Fruit fly (Drosophila melanogaster) whole organism, embryonic: ENCODE measurements around the gene Mipp2.
A peak's percentile ranks its signal among the peaks of the same experiment; 100 is the strongest.

Source experiments
- Atf6 ChIP-seq: fragments of 200-800 bp; sonication (Bioruptor generic); IDR thresholded peaks from 2 replicates; pipeline ENCODE4 v1.3.6; 2022; ENCODE audit warnings: missing biosample characterization, missing genetic modification characterization
- Blimp-1 ChIP-seq: fragments of 200-800 bp; sonication (Bioruptor generic); optimal IDR thresholded peaks from 3 replicates; lab custom pipeline; 2018; ENCODE audit warnings: missing biosample characterization, missing genetic modification characterization, mild to moderate bottlenecking, moderate library complexity, missing genetic modification reagents
- CG11696 ChIP-seq: fragments of 200-800 bp; sonication (Bioruptor generic); IDR thresholded peaks from 2 replicates; pipeline ENCODE4 v1.3.6; 2022; ENCODE audit warnings: missing biosample characterization, missing genetic modification characterization
- CG12391 ChIP-seq: fragments of 200-800 bp; sonication (Bioruptor generic); optimal IDR thresholded peaks from 3 replicates; lab custom pipeline; 2018; ENCODE audit warnings: missing biosample characterization, mild to moderate bottlenecking, missing genetic modification characterization, moderate library complexity
- CG13424 ChIP-seq: fragments of 200-800 bp; sonication (Bioruptor generic); optimal IDR thresholded peaks from 2 replicates; lab custom pipeline; 2019; ENCODE audit warnings: missing biosample characterization, mild to moderate bottlenecking, missing genetic modification characterization, moderate library complexity
- CG13894 ChIP-seq: fragments of 200-800 bp; sonication (Bioruptor generic); optimal IDR thresholded peaks from 3 replicates; lab custom pipeline; 2018; ENCODE audit warnings: missing biosample characterization, mild to moderate bottlenecking, missing genetic modification characterization, moderate library complexity
- CG15011 ChIP-seq: fragments of 200-800 bp; sonication (Bioruptor generic); optimal IDR thresholded peaks from 3 replicates; lab custom pipeline; 2018; ENCODE audit warnings: missing biosample characterization, mild to moderate bottlenecking, missing genetic modification characterization
- CG15073 ChIP-seq: fragments of 200-800 bp; sonication (Bioruptor generic); optimal IDR thresholded peaks from 2 replicates; lab custom pipeline; 2016; ENCODE audit warnings: missing biosample characterization, missing genetic modification characterization
- CG1602 ChIP-seq: fragments of 200-800 bp; sonication (Bioruptor generic); optimal IDR thresholded peaks from 3 replicates; lab custom pipeline; 2016; ENCODE audit warnings: missing biosample characterization, missing genetic modification characterization
- CG17385 ChIP-seq: fragments of 200-800 bp; sonication (Bioruptor generic); optimal IDR thresholded peaks from 3 replicates; lab custom pipeline; 2018; ENCODE audit warnings: missing biosample characterization, mild to moderate bottlenecking, missing genetic modification characterization
- CG2889 ChIP-seq: fragments of 200-800 bp; sonication (Bioruptor generic); IDR thresholded peaks from 3 replicates; pipeline ENCODE4 v1.3.6; 2022; ENCODE audit warnings: missing biosample characterization, missing genetic modification characterization
- CG4820 ChIP-seq: fragments of 200-800 bp; sonication (Bioruptor generic); optimal IDR thresholded peaks from 3 replicates; lab custom pipeline; 2016; ENCODE audit warnings: missing biosample characterization, missing genetic modification characterization
- CG6175 ChIP-seq: fragments of 200-800 bp; sonication (Bioruptor generic); IDR thresholded peaks from 3 replicates; pipeline ENCODE4 v1.3.6; 2022; ENCODE audit warnings: missing biosample characterization, missing genetic modification characterization
- CG6765 ChIP-seq: fragments of 200-800 bp; sonication (Bioruptor generic); optimal IDR thresholded peaks from 3 replicates; lab custom pipeline; 2017; ENCODE audit warnings: missing biosample characterization, mild to moderate bottlenecking, missing genetic modification characterization
- CG7357 ChIP-seq: fragments of 200-800 bp; sonication (Bioruptor generic); IDR thresholded peaks from 3 replicates; pipeline ENCODE4 v1.3.6; 2022; ENCODE audit warnings: missing biosample characterization, missing genetic modification characterization
- CG7745 ChIP-seq: fragments of 200-800 bp; sonication (Bioruptor generic); optimal IDR thresholded peaks from 2 replicates; lab custom pipeline; 2018; ENCODE audit warnings: missing biosample characterization, mild to moderate bottlenecking, missing genetic modification characterization, moderate library complexity
- CG7839 ChIP-seq: fragments of 200-800 bp; sonication (Bioruptor generic); optimal IDR thresholded peaks from 3 replicates; lab custom pipeline; 2018; ENCODE audit warnings: missing biosample characterization, mild to moderate bottlenecking, missing genetic modification characterization, moderate library complexity
- Dip2 ChIP-seq: fragments of 200-800 bp; sonication (Bioruptor generic); IDR thresholded peaks from 2 replicates; pipeline ENCODE4 v1.3.6; 2022; ENCODE audit warnings: missing biosample characterization, missing genetic modification characterization
- Hr51 ChIP-seq, 2 experiments: fragments of 200-800 bp; sonication (Bioruptor generic); optimal IDR thresholded peaks; 2 replicates in 1 of 2; 3 replicates in 1 of 2; lab custom pipeline; 2016 to 2018; ENCODE audit warnings: missing biosample characterization in 2 of 2, missing genetic modification characterization in 2 of 2, mild to moderate bottlenecking in 1 of 2, moderate library complexity in 1 of 2
- Lhr ChIP-seq: fragments of 200-800 bp; sonication (Bioruptor generic); optimal IDR thresholded peaks from 3 replicates; lab custom pipeline; 2017; ENCODE audit warnings: mild to moderate bottlenecking, missing biosample characterization, missing genetic modification reagents, missing genetic modification characterization
- MESR4 ChIP-seq: fragments of 200-800 bp; sonication (Bioruptor generic); optimal IDR thresholded peaks from 2 replicates; lab custom pipeline; 2018; ENCODE audit warnings: missing biosample characterization, mild to moderate bottlenecking, missing genetic modification characterization, moderate library complexity
- Med ChIP-seq: fragments of 200-800 bp; sonication (Bioruptor generic); peaks from one replicate; lab custom pipeline; 2016; ENCODE audit warnings: missing biosample characterization, missing genetic modification characterization, mild to moderate bottlenecking, inconsistent platforms, moderate library complexity
- Meics ChIP-seq: fragments of 200-800 bp; sonication (Bioruptor generic); optimal IDR thresholded peaks from 2 replicates; lab custom pipeline; 2017; ENCODE audit warnings: missing biosample characterization, mild to moderate bottlenecking, missing genetic modification characterization
- Oaz ChIP-seq: fragments of 200-800 bp; sonication (Bioruptor generic); IDR thresholded peaks from 2 replicates; pipeline ENCODE4 v1.3.6; 2022; ENCODE audit warnings: missing biosample characterization, missing genetic modification characterization
- Oli ChIP-seq: fragments of 200-800 bp; sonication (Bioruptor generic); optimal IDR thresholded peaks from 2 replicates; lab custom pipeline; 2018; ENCODE audit warnings: missing biosample characterization, mild to moderate bottlenecking, missing genetic modification characterization, moderate library complexity
- Pdp1 ChIP-seq, 2 experiments: fragments of 200-800 bp; sonication (Bioruptor generic); optimal IDR thresholded peaks; 3 replicates each; lab custom pipeline; 2016; ENCODE audit warnings: missing biosample characterization in 2 of 2, missing genetic modification characterization in 2 of 2, mild to moderate bottlenecking in 1 of 2, moderate library complexity in 1 of 2
- Poxn ChIP-seq: fragments of 200-800 bp; sonication (Bioruptor generic); IDR thresholded peaks from 2 replicates; pipeline ENCODE4 v1.3.6; 2022; ENCODE audit warnings: missing biosample characterization, missing genetic modification characterization
- Rfx ChIP-seq: fragments of 200-800 bp; sonication (Bioruptor generic); IDR thresholded peaks from 2 replicates; pipeline ENCODE4 v1.3.6; 2022; ENCODE audit warnings: missing biosample characterization, missing genetic modification characterization
- Sry-δ ChIP-seq: fragments of 200-800 bp; sonication (Bioruptor generic); optimal IDR thresholded peaks from 2 replicates; lab custom pipeline; 2016; ENCODE audit warnings: missing biosample characterization, missing genetic modification characterization
- Vsx1 ChIP-seq: fragments of 200-800 bp; sonication (Bioruptor generic); optimal IDR thresholded peaks from 2 replicates; lab custom pipeline; 2017; ENCODE audit warnings: missing biosample characterization, mild to moderate bottlenecking, missing genetic modification characterization, missing genetic modification reagents
- ap ChIP-seq: fragments of 200-800 bp; sonication (Bioruptor generic); IDR thresholded peaks from 2 replicates; pipeline ENCODE4 v1.3.6; 2022; ENCODE audit warnings: missing biosample characterization, missing genetic modification characterization
- ase ChIP-seq: fragments of 200-800 bp; sonication (Bioruptor generic); IDR thresholded peaks from 3 replicates; pipeline ENCODE4 v1.3.6; 2022; ENCODE audit warnings: missing biosample characterization, missing genetic modification characterization
- chn ChIP-seq: fragments of 200-800 bp; sonication (Bioruptor generic); optimal IDR thresholded peaks from 2 replicates; lab custom pipeline; 2016; ENCODE audit warnings: missing biosample characterization, missing genetic modification characterization
- da ChIP-seq: fragments of 200-800 bp; sonication (Bioruptor generic); optimal IDR thresholded peaks from 2 replicates; lab custom pipeline; 2016; ENCODE audit warnings: missing biosample characterization, missing genetic modification characterization
- dmrt99B ChIP-seq: fragments of 200-800 bp; sonication (Bioruptor generic); optimal IDR thresholded peaks from 2 replicates; lab custom pipeline; 2018; ENCODE audit warnings: missing biosample characterization, mild to moderate bottlenecking, missing genetic modification characterization, moderate library complexity
- eve ChIP-seq, 2 experiments: fragments of >200 bp; optimal IDR thresholded peaks; 2 replicates each; lab custom pipeline; 2017; ENCODE audit warnings: missing biosample characterization in 2 of 2, missing genetic modification characterization in 2 of 2
- fu2 ChIP-seq: fragments of 200-800 bp; sonication (Bioruptor generic); optimal IDR thresholded peaks from 2 replicates; lab custom pipeline; 2016; ENCODE audit warnings: missing biosample characterization, missing genetic modification characterization
- ken ChIP-seq: fragments of 200-800 bp; sonication (Bioruptor generic); IDR thresholded peaks from 3 replicates; pipeline ENCODE4 v1.3.6; 2022; ENCODE audit warnings: missing biosample characterization, missing genetic modification characterization
- lab ChIP-seq: fragments of 200-800 bp; sonication (Bioruptor generic); optimal IDR thresholded peaks from 3 replicates; lab custom pipeline; 2017; ENCODE audit warnings: missing biosample characterization, missing genetic modification characterization, mild to moderate bottlenecking, moderate library complexity, missing genetic modification reagents
- onecut ChIP-seq: fragments of 200-800 bp; sonication (Bioruptor generic); IDR thresholded peaks from 2 replicates; pipeline ENCODE4 v1.3.6; 2022; ENCODE audit warnings: missing biosample characterization, missing genetic modification characterization
- pita ChIP-seq: fragments of 200-800 bp; sonication (Bioruptor generic); optimal IDR thresholded peaks from 2 replicates; lab custom pipeline; 2017; ENCODE audit warnings: missing biosample characterization, mild to moderate bottlenecking, missing genetic modification characterization
- psq ChIP-seq: fragments of 200-800 bp; sonication (Bioruptor generic); optimal IDR thresholded peaks from 2 replicates; lab custom pipeline; 2017; ENCODE audit warnings: missing biosample characterization, missing genetic modification characterization
- sens ChIP-seq: fragments of 200-800 bp; sonication (Bioruptor generic); peaks from one replicate; lab custom pipeline; 2016; ENCODE audit warnings: missing biosample characterization, missing genetic modification characterization
- shn ChIP-seq: fragments of 200-800 bp; sonication (Bioruptor generic); optimal IDR thresholded peaks from 3 replicates; lab custom pipeline; 2016; ENCODE audit warnings: missing biosample characterization, missing genetic modification characterization
- sna ChIP-seq: fragments of 200-800 bp; sonication (Bioruptor generic); IDR thresholded peaks from 2 replicates; pipeline ENCODE4 v1.3.6; 2022; ENCODE audit warnings: missing biosample characterization, missing genetic modification characterization; ENCODE audit not compliant: partially characterized antibody
- sr ChIP-seq: fragments of 200-800 bp; sonication (Bioruptor generic); IDR thresholded peaks from 3 replicates; pipeline ENCODE4 v1.3.6; 2022; ENCODE audit warnings: missing biosample characterization, missing genetic modification characterization
- trh ChIP-seq: fragments of 200-800 bp; sonication (Bioruptor generic); optimal IDR thresholded peaks from 2 replicates; lab custom pipeline; 2016; ENCODE audit warnings: missing biosample characterization, missing genetic modification characterization
- unc-4 ChIP-seq: fragments of 200-800 bp; sonication (Bioruptor generic); IDR thresholded peaks from 2 replicates; pipeline ENCODE4 v1.3.6; 2022; ENCODE audit warnings: missing biosample characterization, missing genetic modification characterization; ENCODE audit not compliant: partially characterized antibody
- usp ChIP-seq: fragments of >200 bp; optimal IDR thresholded peaks from 2 replicates; lab custom pipeline; 2017; ENCODE audit warnings: missing biosample characterization, missing genetic modification characterization

Mipp2 gene

DNA sequence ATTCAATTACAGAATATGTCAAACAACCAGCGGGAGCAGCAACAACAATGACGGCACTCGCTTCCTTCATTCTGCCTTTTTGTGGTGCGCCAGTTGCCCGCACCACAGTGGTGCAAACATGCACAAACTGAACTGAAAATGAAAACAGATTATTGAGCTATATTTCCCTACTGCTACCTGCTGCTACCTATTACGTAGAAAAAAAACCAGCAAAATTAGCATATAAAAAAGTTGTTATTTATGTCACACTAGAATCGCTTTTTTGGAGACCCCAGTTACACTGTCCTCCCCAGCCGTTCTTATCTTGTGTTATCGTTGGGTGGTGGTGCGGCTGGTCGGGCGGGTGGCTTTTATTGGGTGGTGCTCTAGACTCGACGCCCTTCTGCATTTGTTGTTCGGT lies 6.3 kb upstream of the Mipp2 start (continued):
- no peak for TF ChIP-seq MESR4 (GFP tag; lab: Kevin White, UChicago)
- TF ChIP-seq chn (GFP tag; lab: Kevin White, UChicago) = peak; percentile 67
- TF ChIP-seq Oli = peak; percentile 82
- no peak for TF ChIP-seq eve (GFP tag; optimal IDR thresholded peaks at IDR 0.05; lab: Kevin White, UChicago)
- peak; percentile 79 for TF ChIP-seq Oaz
- TF ChIP-seq CG4820 (GFP tag; lab: Kevin White, UChicago) = peak; percentile 78
- TF ChIP-seq Atf6 (GFP tag; lab: Robert Waterston, UW) = peak; percentile 86
- peak; percentile 72; the same call in 2 of the 3 replicates for TF ChIP-seq CG6175 (GFP tag; lab: Robert Waterston, UW)
- peak; percentile 41 for TF ChIP-seq psq (GFP tag; lab: Kevin White, UChicago)
- TF ChIP-seq Sry-δ (GFP tag; lab: Kevin White, UChicago) = peak; percentile 37
- TF ChIP-seq shn (GFP tag; lab: Kevin White, UChicago) = peak; percentile 70
- peak; percentile 87 for TF ChIP-seq CG2889 (GFP tag; lab: Robert Waterston, UW)
- TF ChIP-seq usp (GFP tag; lab: Kevin White, UChicago) = no peak
- peak; percentile 25 for TF ChIP-seq CG15073 (GFP tag; lab: Kevin White, UChicago)
- TF ChIP-seq Dip2 (GFP tag; lab: Robert Waterston, UW) = no peak
- TF ChIP-seq CG1602 = peak; percentile 77
- TF ChIP-seq Vsx1 (GFP tag; lab: Kevin White, UChicago) = peak; percentile 37
- TF ChIP-seq unc-4 = no peak
- TF ChIP-seq lab (GFP tag; lab: Kevin White, UChicago) = peak; percentile 92
- TF ChIP-seq sna = no peak
- TF ChIP-seq CG7745 (tag; lab: Kevin White, UChicago) = no peak
- peak; percentile 55 for TF ChIP-seq CG15011 (GFP tag; lab: Kevin White, UChicago)
- TF ChIP-seq Poxn (GFP tag; lab: Robert Waterston, UW) = peak; percentile 56; the same call in 1 of the 2 replicates
- peak; percentile 26 for TF ChIP-seq Lhr
- TF ChIP-seq sr = peak; percentile 76; the same call in 2 of the 3 replicates
- TF ChIP-seq CG11696 = peak; percentile 84
- peak; percentile 3 for TF ChIP-seq CG6765 (GFP tag; lab: Kevin White, UChicago)
- TF ChIP-seq CG17385 (GFP tag; lab: Kevin White, UChicago) = peak; percentile 72

DNA sequence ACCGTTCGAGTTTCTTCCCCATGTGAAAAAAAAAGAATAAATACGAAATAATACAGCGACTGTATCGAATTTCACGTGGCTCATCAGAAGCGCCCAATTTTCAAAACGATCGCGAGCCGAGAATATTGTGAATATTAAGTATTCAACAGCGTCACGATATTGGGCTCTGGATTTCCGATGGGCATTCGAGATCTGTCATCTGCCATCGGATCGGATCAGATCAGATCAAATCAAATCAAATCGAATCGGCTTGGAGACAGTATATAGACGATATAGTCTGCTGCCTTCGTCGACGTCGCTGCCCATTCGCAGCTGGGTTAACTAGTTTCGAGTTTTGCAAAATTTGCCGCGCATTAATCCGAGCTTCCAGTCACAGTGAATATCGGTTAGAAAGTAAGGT lies 3.3 kb upstream of the Mipp2 start:
- TF ChIP-seq CG13894 (tag; lab: Kevin White, UChicago) (peak; percentile 98), Meics (GFP tag; lab: Kevin White, UChicago) (no peak)

dm6 chrX:6094078-6094477 lies 2.8 kb upstream of the Mipp2 start:
- TF ChIP-seq Rfx (GFP tag; lab: Robert Waterston, UW) (0 out of 2 replicates have a peak, but pooled peaks have one; percentile 13), Med (GFP tag; lab: Kevin White, UChicago) (peak; percentile 11), trh (no peak), ken (GFP tag; lab: Robert Waterston, UW) (no peak), pita (no peak), sens (GFP tag; lab: Kevin White, UChicago) (peak; percentile 35)

- TF ChIP-seq dmrt99B (tag; lab: Kevin White, UChicago) (peak; percentile 49), onecut (GFP tag; lab: Robert Waterston, UW) (0 out of 2 replicates have a peak, but pooled peaks have one; percentile 12), CG13424 (tag; lab: Kevin White, UChicago) (peak; percentile 23), CG7357 (GFP tag; lab: Robert Waterston, UW) (0 out of 3 replicates have a peak, but pooled peaks have one; percentile 24), Pdp1 (GFP tag; optimal IDR thresholded peaks at IDR 0.05; lab: Kevin White, UChicago) (peak in 1 of 2 experiments; percentile 16), ap (GFP tag; lab: Robert Waterston, UW) (no peak), CG12391 (tag; lab: Kevin White, UChicago) (peak; percentile 11), Hr51 (GFP tag; optimal IDR thresholded peaks at IDR 0.05; lab: Kevin White, UChicago) (peak in 1 of 2 experiments; percentile 47), CG7839 (peak; percentile 55), fu2 (no peak), Blimp-1 (peak; percentile 5), da (no peak), ase (no peak)
Measured at dm6 chrX:6092235-6092634, 964 bp upstream of the Mipp2 start.
